Fruit fly (Drosophila melanogaster): Measurements from ENCODE around the gene nAChRbeta3.

Gene nAChRbeta3

DNA sequence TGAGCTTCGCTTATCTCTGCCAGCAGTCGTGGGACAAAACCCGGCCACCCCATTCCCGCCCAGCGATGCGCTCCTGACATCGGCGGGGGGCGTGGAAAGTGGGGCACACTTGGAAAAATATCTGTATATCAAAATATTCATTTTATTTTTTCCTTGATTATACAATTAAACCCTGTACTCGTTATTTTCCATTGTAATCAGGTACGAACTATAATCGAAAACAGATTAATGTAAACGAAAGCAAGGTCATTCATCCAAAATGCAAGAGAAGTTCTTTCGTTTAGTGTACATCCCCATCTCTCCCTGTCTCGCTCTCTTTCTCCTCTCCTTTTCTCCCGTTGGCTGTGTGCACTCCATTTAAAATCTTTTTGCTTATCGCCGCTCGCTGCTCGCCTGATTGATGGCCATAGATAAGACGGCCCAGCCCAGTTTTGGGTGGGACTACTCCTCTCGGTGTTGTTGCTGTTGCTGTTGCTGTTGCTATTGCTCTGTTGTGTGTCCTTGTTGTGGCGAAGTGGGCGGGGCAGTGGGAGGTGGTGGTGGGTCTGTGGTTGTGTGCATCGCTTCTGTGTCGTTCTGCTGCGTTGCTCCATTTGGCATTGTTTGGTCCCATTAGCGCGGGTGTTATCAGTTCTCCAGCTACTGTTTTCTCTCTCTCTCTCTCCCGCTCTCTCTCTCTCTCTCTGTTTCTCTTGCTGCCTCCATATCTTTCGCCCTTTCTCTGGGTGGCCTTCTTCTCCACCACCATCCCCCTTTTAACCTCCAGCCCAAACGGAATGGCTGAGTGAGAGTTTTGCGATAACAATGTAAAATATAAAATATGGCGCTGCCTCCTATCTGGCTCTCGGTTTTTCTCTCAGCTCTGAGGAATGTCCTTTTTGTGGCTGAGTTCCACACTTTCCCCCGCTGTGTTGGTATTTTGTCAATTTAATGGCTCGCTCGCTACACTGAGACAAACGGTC, 28.6 kb upstream of the nAChRbeta3 start (continued):
- TF ChIP-seq CG4617 (GFP tag; optimal IDR thresholded peaks at IDR 0.05; ENCODE audit: borderline replicate concordance) (peak; percentile 19), CG12744 (GFP tag; optimal IDR thresholded peaks at IDR 0.05) (no peak), CG8281 (tag; optimal IDR thresholded peaks at IDR 0.05) (peak; percentile 48), tap (tag; optimal IDR thresholded peaks at IDR 0.05) (peak; percentile 83), crol (GFP tag; IDR thresholded peaks at IDR 0.05) (peak; percentile 72; the same call in 1 of the 2 replicates), C15 (GFP tag; IDR thresholded peaks at IDR 0.05) (peak; percentile 61; the same call in 1 of the 3 replicates), pan (optimal IDR thresholded peaks at IDR 0.05) (no peak), pan (GFP tag; optimal IDR thresholded peaks at IDR 0.05 in 1 of 2, IDR thresholded peaks at IDR 0.05 in 1 of 2) (peak in 1 of 2 experiments; percentile 78), CG13775 (GFP tag; optimal IDR thresholded peaks at IDR 0.05) (peak; percentile 57), scrt (GFP tag; optimal IDR thresholded peaks at IDR 0.05) (peak; percentile 73), Sry-β (GFP tag; optimal IDR thresholded peaks at IDR 0.05) (no peak), CG2120 (GFP tag; optimal IDR thresholded peaks at IDR 0.05) (peak; percentile 67), twi (tag; optimal IDR thresholded peaks at IDR 0.05) (peak; percentile 44), CG13287 (GFP tag; IDR thresholded peaks at IDR 0.05; ENCODE audit: partially characterized antibody) (no peak), CG8359 (GFP tag; optimal IDR thresholded peaks at IDR 0.05; ENCODE audit: borderline replicate concordance) (peak; percentile 65), klu (GFP tag; IDR thresholded peaks at IDR 0.05) (0 out of 2 replicates have a peak, but pooled peaks have one; percentile 39), CG9215 (GFP tag; IDR thresholded peaks at IDR 0.05) (peak; percentile 37; the same call in 1 of the 2 replicates), ara (GFP tag; IDR thresholded peaks at IDR 0.05) (peak; percentile 82), ac (GFP tag; optimal IDR thresholded peaks at IDR 0.05) (no peak), MTF-1 (GFP tag; optimal IDR thresholded peaks at IDR 0.05; ENCODE audit: borderline replicate concordance) (peak; percentile 60), CHES-1-like (GFP tag; optimal IDR thresholded peaks at IDR 0.05) (no peak), stc (GFP tag; IDR thresholded peaks at IDR 0.05) (peak; percentile 65), bbx (GFP tag; IDR thresholded peaks at IDR 0.05; ENCODE audit: partially characterized antibody) (no peak), pb (GFP tag; optimal IDR thresholded peaks at IDR 0.05) (no peak), unc-4 (GFP tag; IDR thresholded peaks at IDR 0.05; ENCODE audit: partially characterized antibody) (no peak), CG32532 (GFP tag; IDR thresholded peaks at IDR 0.05) (peak; percentile 68), CG13624 (GFP tag; optimal IDR thresholded peaks at IDR 0.05) (peak; percentile 19), al (GFP tag; IDR thresholded peaks at IDR 0.05) (0 out of 2 replicates have a peak, but pooled peaks have one; percentile 20), CG17385 (GFP tag; optimal IDR thresholded peaks at IDR 0.05) (peak; percentile 74), CG1024 (GFP tag; IDR thresholded peaks at IDR 0.05) (no peak; the same call in 1 of the 2 replicates), CG9932 (GFP tag; IDR thresholded peaks at IDR 0.05) (peak; percentile 53), wdn (GFP tag; IDR thresholded peaks at IDR 0.05) (peak; percentile 68), CG31224 (GFP tag; IDR thresholded peaks at IDR 0.05) (no peak), CG4820 (GFP tag; optimal IDR thresholded peaks at IDR 0.05) (peak; percentile 67), CG10209 (GFP tag; optimal IDR thresholded peaks at IDR 0.05) (peak; percentile 67), aop (GFP tag; IDR thresholded peaks at IDR 0.05) (no peak), ranshi (GFP tag; IDR thresholded peaks at IDR 0.05) (peak; percentile 71), Sry-δ (GFP tag; optimal IDR thresholded peaks at IDR 0.05) (peak; percentile 14), CG6175 (GFP tag; IDR thresholded peaks at IDR 0.05) (0 out of 3 replicates have a peak, but pooled peaks have one; percentile 34), onecut (GFP tag; IDR thresholded peaks at IDR 0.05) (peak; percentile 52), bab2 (GFP tag; optimal IDR thresholded peaks at IDR 0.05) (peak; percentile 63), CG4424 (GFP tag; optimal IDR thresholded peaks at IDR 0.05) (peak; percentile 87), CG2116 (GFP tag; optimal IDR thresholded peaks at IDR 0.05) (peak; percentile 35), lola (GFP tag; optimal IDR thresholded peaks at IDR 0.05) (peak in 1 of 3 experiments; percentile 69), D19B (GFP tag; optimal IDR thresholded peaks at IDR 0.05) (peak; percentile 5), CG16863 (GFP tag; optimal IDR thresholded peaks at IDR 0.05) (peak; percentile 57), CrebB (tag; optimal IDR thresholded peaks at IDR 0.05) (peak; percentile 49), ttk (GFP tag; IDR thresholded peaks at IDR 0.05) (peak; percentile 71)

Data from whole organism, embryonic.